Fruit fly (Drosophila melanogaster) whole organism, embryonic: ENCODE measurements around the gene CG10376.
A peak's percentile ranks its signal among the peaks of the same experiment; 100 is the strongest.

ENCODE experiments used
- Atf6 ChIP-seq: fragments of 200-800 bp; sonication (Bioruptor generic); IDR thresholded peaks from 2 replicates; pipeline ENCODE4 v1.3.6; 2022; ENCODE audit warnings: missing biosample characterization, missing genetic modification characterization
- Bteb2 ChIP-seq: fragments of 200-800 bp; sonication (Bioruptor generic); optimal IDR thresholded peaks from 2 replicates; lab custom pipeline; 2016; ENCODE audit warnings: missing biosample characterization, missing genetic modification characterization
- CG10654 ChIP-seq: fragments of 200-800 bp; sonication (Bioruptor generic); optimal IDR thresholded peaks from 2 replicates; lab custom pipeline; 2016; ENCODE audit warnings: missing biosample characterization, missing genetic modification characterization
- CG1233 ChIP-seq: fragments of 200-800 bp; sonication (Bioruptor generic); optimal IDR thresholded peaks from 4 replicates; lab custom pipeline; 2018; ENCODE audit warnings: missing biosample characterization, mild to moderate bottlenecking, missing genetic modification characterization
- CG12659 ChIP-seq: fragments of 200-800 bp; sonication (Bioruptor generic); optimal IDR thresholded peaks from 3 replicates; lab custom pipeline; 2017; ENCODE audit warnings: mild to moderate bottlenecking, missing biosample characterization, missing genetic modification reagents, missing genetic modification characterization
- CG14667 ChIP-seq: fragments of 200-800 bp; sonication (Bioruptor generic); IDR thresholded peaks from 2 replicates; pipeline ENCODE4 v1.3.6; 2022; ENCODE audit warnings: missing biosample characterization, missing genetic modification characterization
- CG14710 ChIP-seq: fragments of 200-800 bp; sonication (Bioruptor generic); optimal IDR thresholded peaks from 3 replicates; lab custom pipeline; 2019; ENCODE audit warnings: missing biosample characterization, mild to moderate bottlenecking, missing genetic modification characterization, moderate library complexity
- CG1647 ChIP-seq: fragments of 200-800 bp; sonication (Bioruptor generic); optimal IDR thresholded peaks from 3 replicates; lab custom pipeline; 2016; ENCODE audit warnings: missing biosample characterization, missing genetic modification characterization
- CG16815 ChIP-seq: fragments of 200-800 bp; sonication (Bioruptor generic); optimal IDR thresholded peaks from 3 replicates; lab custom pipeline; 2017; ENCODE audit warnings: missing biosample characterization, mild to moderate bottlenecking, missing genetic modification characterization
- CG16863 ChIP-seq: fragments of 200-800 bp; sonication (Bioruptor generic); optimal IDR thresholded peaks from 3 replicates; lab custom pipeline; 2016; ENCODE audit warnings: missing biosample characterization, missing genetic modification characterization
- CG1832 ChIP-seq: fragments of 200-800 bp; sonication (Bioruptor generic); optimal IDR thresholded peaks from 2 replicates; lab custom pipeline; 2017; ENCODE audit warnings: missing biosample characterization, mild to moderate bottlenecking, missing genetic modification characterization, inconsistent platforms
- CG2202 ChIP-seq: fragments of 200-800 bp; sonication (Bioruptor generic); optimal IDR thresholded peaks from 2 replicates; lab custom pipeline; 2018; ENCODE audit warnings: missing biosample characterization, mild to moderate bottlenecking, missing genetic modification characterization
- CG2678 ChIP-seq: fragments of 200-800 bp; sonication (Bioruptor generic); optimal IDR thresholded peaks from 3 replicates; lab custom pipeline; 2019; ENCODE audit warnings: missing biosample characterization, mild to moderate bottlenecking, missing genetic modification characterization, moderate library complexity
- CG4360 ChIP-seq: fragments of 200-800 bp; sonication (Bioruptor generic); IDR thresholded peaks from 2 replicates; pipeline ENCODE4 v1.3.6; 2022; ENCODE audit warnings: missing biosample characterization, missing genetic modification characterization
- CG4854 ChIP-seq: fragments of 200-800 bp; sonication (Bioruptor generic); optimal IDR thresholded peaks from 2 replicates; lab custom pipeline; 2016; ENCODE audit warnings: missing biosample characterization, missing genetic modification characterization, inconsistent platforms
- CG6254 ChIP-seq: fragments of 200-800 bp; sonication (Bioruptor generic); optimal IDR thresholded peaks from 3 replicates; lab custom pipeline; 2017; ENCODE audit warnings: mild to moderate bottlenecking, missing biosample characterization, missing genetic modification reagents, missing genetic modification characterization
- CG6791 ChIP-seq: fragments of 200-800 bp; sonication (Bioruptor generic); IDR thresholded peaks from 3 replicates; pipeline ENCODE4 v1.3.6; 2022; ENCODE audit warnings: missing biosample characterization, missing genetic modification characterization; ENCODE audit not compliant: partially characterized antibody
- CG8388 ChIP-seq: fragments of 200-800 bp; sonication (Bioruptor generic); optimal IDR thresholded peaks from 2 replicates; lab custom pipeline; 2019; ENCODE audit warnings: missing biosample characterization, mild to moderate bottlenecking, missing genetic modification characterization, moderate library complexity
- CG8924 ChIP-seq: fragments of 200-800 bp; optimal IDR thresholded peaks from 3 replicates; lab custom pipeline; 2019; ENCODE audit warnings: missing biosample characterization, mild to moderate bottlenecking, missing genetic modification characterization, moderate library complexity
- CG9215 ChIP-seq: fragments of 200-800 bp; sonication (Bioruptor generic); IDR thresholded peaks from 2 replicates; pipeline ENCODE4 v1.3.6; 2022; ENCODE audit warnings: missing biosample characterization, missing genetic modification characterization
- CG9797 ChIP-seq: fragments of 200-800 bp; sonication (Bioruptor generic); optimal IDR thresholded peaks from 3 replicates; lab custom pipeline; 2018; ENCODE audit warnings: missing biosample characterization, mild to moderate bottlenecking, missing genetic modification characterization
- Eip74EF ChIP-seq, 2 experiments: fragments of 200-800 bp in 1 of 2; fragments of >200 bp in 1 of 2; sonication (Bioruptor generic) in 1 of 2; optimal IDR thresholded peaks; 2 replicates each; lab custom pipeline; 2017 to 2019; ENCODE audit warnings: missing biosample characterization in 2 of 2, missing genetic modification characterization in 2 of 2, mild to moderate bottlenecking in 1 of 2, moderate library complexity in 1 of 2
- Gsc ChIP-seq: fragments of 200-800 bp; sonication (Bioruptor generic); IDR thresholded peaks from 2 replicates; pipeline ENCODE4 v1.3.6; 2022; ENCODE audit warnings: missing biosample characterization, missing genetic modification characterization
- Gug ChIP-seq: fragments of 200-800 bp; sonication (Bioruptor generic); IDR thresholded peaks from 4 replicates; pipeline ENCODE4 v1.3.6; 2022; ENCODE audit warnings: missing biosample characterization, missing genetic modification characterization
- Mad ChIP-seq: fragments of 200-800 bp; sonication (Bioruptor generic); optimal IDR thresholded peaks from 2 replicates; lab custom pipeline; 2016; ENCODE audit warnings: missing biosample characterization, missing genetic modification characterization
- Myb ChIP-seq: fragments of 200-800 bp; sonication (Bioruptor generic); optimal IDR thresholded peaks from 2 replicates; lab custom pipeline; 2016; ENCODE audit warnings: missing biosample characterization, missing genetic modification characterization
- Nf-YC ChIP-seq: fragments of 200-800 bp; optimal IDR thresholded peaks from 3 replicates; lab custom pipeline; 2019; ENCODE audit warnings: missing biosample characterization, mild to moderate bottlenecking, missing genetic modification characterization, moderate library complexity
- Rfx ChIP-seq: fragments of 200-800 bp; sonication (Bioruptor generic); IDR thresholded peaks from 2 replicates; pipeline ENCODE4 v1.3.6; 2022; ENCODE audit warnings: missing biosample characterization, missing genetic modification characterization
- Rx ChIP-seq: fragments of 200-800 bp; sonication (Bioruptor generic); IDR thresholded peaks from 2 replicates; pipeline ENCODE4 v1.3.6; 2022; ENCODE audit warnings: missing biosample characterization, missing genetic modification characterization
- Usf ChIP-seq: fragments of 200-800 bp; sonication (Bioruptor generic); optimal IDR thresholded peaks from 2 replicates; lab custom pipeline; 2017; ENCODE audit warnings: missing genotype, missing biosample characterization, missing genetic modification characterization
- YL-1 ChIP-seq: fragments of 200-800 bp; sonication (Bioruptor generic); optimal IDR thresholded peaks from 3 replicates; lab custom pipeline; 2017; ENCODE audit warnings: missing biosample characterization, mild to moderate bottlenecking, missing genetic modification characterization
- chif ChIP-seq, 2 experiments: fragments of 200-800 bp; sonication (Bioruptor generic); optimal IDR thresholded peaks; 3 replicates each; lab custom pipeline; 2016; ENCODE audit warnings: missing biosample characterization in 2 of 2, missing genetic modification characterization in 2 of 2
- crp ChIP-seq, 2 experiments: fragments of 200-800 bp; sonication (Bioruptor generic); optimal IDR thresholded peaks; 2 replicates in 1 of 2; 3 replicates in 1 of 2; lab custom pipeline; 2017; ENCODE audit warnings: missing biosample characterization in 2 of 2, missing genetic modification characterization in 2 of 2, mild to moderate bottlenecking in 1 of 2, moderate library complexity in 1 of 2
- da ChIP-seq: fragments of 200-800 bp; sonication (Bioruptor generic); optimal IDR thresholded peaks from 2 replicates; lab custom pipeline; 2016; ENCODE audit warnings: missing biosample characterization, missing genetic modification characterization
- dati ChIP-seq: fragments of 200-800 bp; sonication (Bioruptor generic); IDR thresholded peaks from 2 replicates; pipeline ENCODE4 v1.3.6; 2022; ENCODE audit warnings: missing biosample characterization, missing genetic modification characterization
- dimm ChIP-seq: fragments of 200-800 bp; sonication (Bioruptor generic); IDR thresholded peaks from 2 replicates; pipeline ENCODE4 v1.3.6; 2022; ENCODE audit warnings: missing biosample characterization, missing genetic modification characterization
- ftz-f1 ChIP-seq: fragments of 200-800 bp; sonication (Bioruptor generic); optimal IDR thresholded peaks from 2 replicates; lab custom pipeline; 2016; ENCODE audit warnings: missing biosample characterization, missing genetic modification characterization
- gce ChIP-seq: fragments of 200-800 bp; sonication (Bioruptor generic); IDR thresholded peaks from 3 replicates; pipeline ENCODE4 v1.3.6; 2022; ENCODE audit warnings: missing biosample characterization, missing genetic modification characterization
- gem ChIP-seq: fragments of 200-800 bp; sonication (Bioruptor generic); optimal IDR thresholded peaks from 2 replicates; lab custom pipeline; 2019; ENCODE audit warnings: missing biosample characterization, mild to moderate bottlenecking, missing genetic modification characterization, moderate library complexity
- jumu ChIP-seq: fragments of 200-800 bp; sonication (Bioruptor generic); optimal IDR thresholded peaks from 3 replicates; lab custom pipeline; 2016; ENCODE audit warnings: missing biosample characterization, missing genetic modification characterization
- pb ChIP-seq: fragments of 200-800 bp; sonication (Bioruptor generic); optimal IDR thresholded peaks from 3 replicates; lab custom pipeline; 2016; ENCODE audit warnings: missing biosample characterization, missing genetic modification characterization
- prd ChIP-seq, 3 experiments: fragments of >200 bp in 2 of 3; fragments of 200-800 bp in 1 of 3; sonication (Bioruptor generic) in 1 of 3; optimal IDR thresholded peaks in 2 of 3; IDR thresholded peaks in 1 of 3; 2 replicates in 2 of 3; 3 replicates in 1 of 3; pipeline versions ENCODE4 v1.3.6 to Lab custom; 2017 to 2022; ENCODE audit warnings: missing biosample characterization in 1 of 3, missing genetic modification characterization in 1 of 3
- pum ChIP-seq: fragments of 200-800 bp; sonication (Bioruptor generic); optimal IDR thresholded peaks from 2 replicates; lab custom pipeline; 2016; ENCODE audit warnings: missing biosample characterization, missing genetic modification characterization
- run ChIP-seq: fragments of 200-800 bp; sonication (Bioruptor generic); optimal IDR thresholded peaks from 3 replicates; lab custom pipeline; 2018; ENCODE audit warnings: missing biosample characterization, mild to moderate bottlenecking, missing genetic modification characterization
- sim ChIP-seq: fragments of 200-800 bp; sonication (Bioruptor generic); IDR thresholded peaks from 2 replicates; pipeline ENCODE4 v1.3.6; 2022; ENCODE audit warnings: missing biosample characterization, missing genetic modification characterization
- sima ChIP-seq: fragments of 200-800 bp; sonication (Bioruptor generic); optimal IDR thresholded peaks from 2 replicates; lab custom pipeline; 2016; ENCODE audit warnings: missing biosample characterization, missing genetic modification characterization
- sisA ChIP-seq: fragments of 200-800 bp; sonication (Bioruptor generic); IDR thresholded peaks from 2 replicates; pipeline ENCODE4 v1.3.6; 2022; ENCODE audit warnings: missing biosample characterization, missing genetic modification characterization
- slbo ChIP-seq: fragments of 200-800 bp; sonication (Bioruptor generic); IDR thresholded peaks from 2 replicates; pipeline ENCODE4 v1.3.6; 2022; ENCODE audit warnings: missing biosample characterization, missing genetic modification characterization
- so ChIP-seq: fragments of 200-800 bp; sonication (Bioruptor generic); IDR thresholded peaks from 3 replicates; pipeline ENCODE4 v1.3.6; 2022; ENCODE audit warnings: missing biosample characterization, missing genetic modification characterization
- zf30C ChIP-seq: fragments of 200-800 bp; sonication (Bioruptor generic); optimal IDR thresholded peaks from 3 replicates; lab custom pipeline; 2018; ENCODE audit warnings: missing biosample characterization, mild to moderate bottlenecking, missing genetic modification characterization

Gene CG10376

DNA sequence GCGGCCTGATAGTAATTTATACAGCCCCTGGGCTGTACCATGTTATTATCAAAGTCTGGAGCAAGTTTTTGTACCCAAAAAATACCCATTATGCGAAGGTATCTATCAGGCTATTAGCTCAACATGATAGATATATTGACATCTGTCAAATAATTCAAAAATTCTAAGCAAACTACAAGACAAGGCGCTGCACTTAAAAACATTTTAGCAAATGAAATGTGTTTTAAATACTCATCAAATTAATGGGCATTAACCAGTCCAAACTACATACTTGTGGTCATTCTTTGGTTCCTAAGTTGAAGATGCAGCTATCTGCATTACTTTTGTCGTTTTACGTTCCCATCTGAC, 49.6 kb downstream of the CG10376 start (continued):
- TF ChIP-seq sisA (GFP tag; lab: Robert Waterston, UW), result peak; percentile 69
- TF ChIP-seq CG1647 (GFP tag; lab: Kevin White, UChicago), result peak; percentile 78
- TF ChIP-seq gce (GFP tag; lab: Robert Waterston, UW), result peak; percentile 76; the same call in 2 of the 3 replicates
- peak; percentile 40 for TF ChIP-seq pb (GFP tag; lab: Kevin White, UChicago)
- TF ChIP-seq Rfx (GFP tag; lab: Robert Waterston, UW), result peak; percentile 59; the same call in 1 of the 2 replicates
- peak; percentile 59 for TF ChIP-seq Gsc (GFP tag; lab: Robert Waterston, UW)
- no peak for TF ChIP-seq Bteb2 (GFP tag; lab: Kevin White, UChicago)
- no peak for TF ChIP-seq CG1832 (GFP tag; lab: Kevin White, UChicago)
- peak; percentile 73 for TF ChIP-seq Rx
- peak; percentile 40 for TF ChIP-seq Usf (GFP tag; lab: Kevin White, UChicago)
- TF ChIP-seq CG12659 (GFP tag; lab: Kevin White, UChicago), result peak; percentile 36
- TF ChIP-seq slbo (GFP tag; lab: Robert Waterston, UW), result peak; percentile 44
- TF ChIP-seq da (GFP tag; lab: Kevin White, UChicago), result no peak
- TF ChIP-seq CG2202, result no peak
- peak in 1 of 2 experiments; percentile 3 for TF ChIP-seq crp (GFP tag; optimal IDR thresholded peaks at IDR 0.05; lab: Kevin White, UChicago)
- 0 out of 3 replicates have a peak, but pooled peaks have one; percentile 16 for TF ChIP-seq so (GFP tag; lab: Robert Waterston, UW)
- TF ChIP-seq ftz-f1 (GFP tag; lab: Kevin White, UChicago), result no peak
- TF ChIP-seq CG1233, result peak; percentile 71
- TF ChIP-seq dati (GFP tag; lab: Robert Waterston, UW), result peak; percentile 43; the same call in 1 of the 2 replicates
- TF ChIP-seq CG14667, result peak; percentile 65
- peak; percentile 68 for TF ChIP-seq CG8924 (tag; lab: Kevin White, UChicago)
- TF ChIP-seq CG9215 (GFP tag; lab: Robert Waterston, UW), result no peak; the same call in 1 of the 2 replicates
- peak; percentile 68 for TF ChIP-seq CG16863 (GFP tag; lab: Kevin White, UChicago)
- 0 out of 2 replicates have a peak, but pooled peaks have one; percentile 21 for TF ChIP-seq sim (GFP tag; lab: Robert Waterston, UW)
- TF ChIP-seq dimm, result peak; percentile 27; the same call in 1 of the 2 replicates
- TF ChIP-seq Myb (GFP tag; lab: Kevin White, UChicago), result no peak
- TF ChIP-seq YL-1 (GFP tag; lab: Kevin White, UChicago), result no peak
- peak; percentile 49 for TF ChIP-seq CG4360 (GFP tag; lab: Robert Waterston, UW)
- no peak for TF ChIP-seq zf30C (GFP tag; lab: Kevin White, UChicago)
- TF ChIP-seq Eip74EF (GFP tag; optimal IDR thresholded peaks at IDR 0.05; lab: Kevin White, UChicago), result peak in 1 of 2 experiments; percentile 70
- TF ChIP-seq gem, result peak; percentile 66
- TF ChIP-seq CG14710 (tag; lab: Kevin White, UChicago), result peak; percentile 89
- no peak for TF ChIP-seq prd (optimal IDR thresholded peaks at IDR 0.05; lab: Kevin White, UChicago)
- peak; percentile 94 for TF ChIP-seq prd (GFP tag; IDR thresholded peaks at IDR 0.05; lab: Robert Waterston, UW)
- TF ChIP-seq Nf-YC (tag; lab: Kevin White, UChicago), result no peak
- peak; percentile 2 for TF ChIP-seq run (tag; lab: Kevin White, UChicago)
- TF ChIP-seq Gug (GFP tag; lab: Robert Waterston, UW), result peak; percentile 49; the same call in 2 of the 4 replicates
- peak; percentile 67 for TF ChIP-seq CG4854
- peak; percentile 78 for TF ChIP-seq CG6254 (GFP tag; lab: Kevin White, UChicago)
- TF ChIP-seq CG16815 (GFP tag; lab: Kevin White, UChicago), result no peak
- TF ChIP-seq sima, result no peak
- TF ChIP-seq pum, result no peak
- no peak for TF ChIP-seq Atf6 (GFP tag; lab: Robert Waterston, UW)
- peak; percentile 23 for TF ChIP-seq Mad (GFP tag; lab: Kevin White, UChicago)
- TF ChIP-seq chif (GFP tag; optimal IDR thresholded peaks at IDR 0.05; lab: Kevin White, UChicago), result peak; percentile 42 to 80
- TF ChIP-seq jumu (GFP tag; lab: Kevin White, UChicago), result peak; percentile 46
- TF ChIP-seq CG9797 (GFP tag; lab: Kevin White, UChicago), result no peak
- peak; percentile 84 for TF ChIP-seq CG2678 (tag; lab: Kevin White, UChicago)
- TF ChIP-seq CG10654 (GFP tag; lab: Kevin White, UChicago), result peak; percentile 61
- no peak for TF ChIP-seq CG6791 (GFP tag; lab: Robert Waterston, UW)
- peak; percentile 88 for TF ChIP-seq CG8388 (GFP tag; lab: Kevin White, UChicago)
